Worm (Caenorhabditis elegans) whole organism, L2 larva: ENCODE measurements around the gene Y43B11AL.1.

ENCODE experiments used
- C34F6.9 ChIP-seq: fragments of 150-350 bp; optimal IDR thresholded peaks from 2 replicates; lab custom pipeline; 2014; ENCODE audit warnings: missing biosample characterization, missing genetic modification characterization
- ZK546.5 ChIP-seq: sonication (generic microtip); optimal IDR thresholded peaks from 2 replicates; lab custom pipeline; 2017; ENCODE audit warnings: missing biosample characterization, missing genetic modification characterization
- aly-2 ChIP-seq: fragments of 150-350 bp; optimal IDR thresholded peaks from 2 replicates; lab custom pipeline; 2014; ENCODE audit warnings: missing biosample characterization, missing genetic modification characterization
- blmp-1 ChIP-seq: sonication (generic microtip); optimal IDR thresholded peaks from 2 replicates; lab custom pipeline; 2017; ENCODE audit warnings: missing genetic modification characterization, mild to moderate bottlenecking, missing compliant biosample characterization, antibody characterized with exemption, moderate library complexity; ENCODE audit not compliant: insufficient read depth
- ceh-82 ChIP-seq: fragments of 150-350 bp; optimal IDR thresholded peaks from 2 replicates; lab custom pipeline; 2014; ENCODE audit warnings: missing biosample characterization, missing genetic modification characterization
- crh-2 ChIP-seq: sonication (generic microtip); optimal IDR thresholded peaks from 2 replicates; lab custom pipeline; 2017; ENCODE audit warnings: missing biosample characterization, missing genetic modification characterization
- dmd-4 ChIP-seq: sonication (generic microtip); optimal IDR thresholded peaks from 2 replicates; lab custom pipeline; 2017; ENCODE audit warnings: missing biosample characterization, missing genetic modification characterization
- gmeb-1 ChIP-seq: fragments of 150-350 bp; optimal IDR thresholded peaks from 2 replicates; lab custom pipeline; 2014; ENCODE audit warnings: missing biosample characterization, missing genetic modification characterization
- lin-13 ChIP-seq: fragments of 150-350 bp; optimal IDR thresholded peaks from 2 replicates; lab custom pipeline; 2014; ENCODE audit warnings: missing biosample characterization, missing genetic modification reagents, missing genetic modification characterization
- lsy-2 ChIP-seq, 2 experiments: fragments of 150-350 bp in 1 of 2; sonication (generic microtip) in 1 of 2; optimal IDR thresholded peaks; 2 replicates each; lab custom pipeline; 2014 to 2017; ENCODE audit warnings: missing biosample characterization in 2 of 2, missing genetic modification characterization in 2 of 2
- mbf-1 ChIP-seq: sonication (generic microtip); optimal IDR thresholded peaks from 2 replicates; lab custom pipeline; 2017; ENCODE audit warnings: missing biosample characterization, missing genetic modification characterization
- mdl-1 ChIP-seq, 2 experiments: fragments of 150-350 bp in 1 of 2; sonication (generic microtip) in 1 of 2; optimal IDR thresholded peaks; 2 replicates each; lab custom pipeline; 2017; ENCODE audit warnings: missing biosample characterization in 2 of 2, missing genetic modification characterization in 2 of 2
- nhr-10 ChIP-seq: sonication (generic microtip); optimal IDR thresholded peaks from 2 replicates; lab custom pipeline; 2017; ENCODE audit warnings: missing biosample characterization, missing genetic modification characterization
- nhr-11 ChIP-seq: fragments of 150-350 bp; optimal IDR thresholded peaks from 2 replicates; lab custom pipeline; 2014; ENCODE audit warnings: missing biosample characterization, missing genetic modification characterization
- nhr-12 ChIP-seq: fragments of 150-350 bp; optimal IDR thresholded peaks from 2 replicates; lab custom pipeline; 2014; ENCODE audit warnings: missing biosample characterization, missing genetic modification characterization
- nhr-129 ChIP-seq: fragments of 150-350 bp; optimal IDR thresholded peaks from 2 replicates; lab custom pipeline; 2014; ENCODE audit warnings: missing biosample characterization, missing genetic modification characterization
- nhr-21 ChIP-seq: fragments of 150-350 bp; optimal IDR thresholded peaks from 2 replicates; lab custom pipeline; 2014; ENCODE audit warnings: missing biosample characterization, missing genetic modification characterization
- nhr-23 ChIP-seq: fragments of 150-350 bp; optimal IDR thresholded peaks from 2 replicates; lab custom pipeline; 2014; ENCODE audit warnings: missing biosample characterization, missing genetic modification reagents, missing genetic modification characterization
- nhr-237 ChIP-seq: fragments of 150-350 bp; optimal IDR thresholded peaks from 2 replicates; lab custom pipeline; 2014; ENCODE audit warnings: missing biosample characterization, missing genetic modification characterization
- nhr-25 ChIP-seq: fragments of 150-350 bp; sonication (generic microtip); optimal IDR thresholded peaks from 3 replicates; lab custom pipeline; 2014; ENCODE audit warnings: missing biosample characterization, missing genetic modification characterization
- nhr-6 ChIP-seq: fragments of 150-350 bp; optimal IDR thresholded peaks from 2 replicates; lab custom pipeline; 2014; ENCODE audit warnings: missing biosample characterization, missing genetic modification characterization
- peb-1 ChIP-seq: fragments of 150-350 bp; optimal IDR thresholded peaks from 2 replicates; lab custom pipeline; 2014; ENCODE audit warnings: missing biosample characterization, missing genetic modification characterization
- sem-4 ChIP-seq: fragments of 150-350 bp; optimal IDR thresholded peaks from 2 replicates; lab custom pipeline; 2014; ENCODE audit warnings: missing biosample characterization, missing genetic modification reagents, missing genetic modification characterization
- skn-1 ChIP-seq: sonication (generic microtip); optimal IDR thresholded peaks from 2 replicates; lab custom pipeline; 2017; ENCODE audit warnings: missing biosample characterization, missing genetic modification characterization
- sma-3 ChIP-seq: sonication (generic microtip); optimal IDR thresholded peaks from 2 replicates; lab custom pipeline; 2016; ENCODE audit warnings: missing genetic modification reagents, missing genetic modification characterization, missing compliant biosample characterization
- sma-9 ChIP-seq, 2 experiments: fragments of 150-350 bp in 1 of 2; sonication (generic microtip) in 1 of 2; optimal IDR thresholded peaks; 2 replicates each; lab custom pipeline; 2014 to 2016; ENCODE audit warnings: missing genetic modification characterization in 2 of 2, mild to moderate bottlenecking in 1 of 2, missing biosample characterization in 1 of 2, missing compliant biosample characterization in 1 of 2, missing genetic modification reagents in 1 of 2, moderate library complexity in 1 of 2
- snpc-4 ChIP-seq: fragments of 150-350 bp; optimal IDR thresholded peaks from 2 replicates; lab custom pipeline; 2014; ENCODE audit warnings: missing biosample characterization, missing genetic modification characterization
- unc-39 ChIP-seq: fragments of 150-350 bp; optimal IDR thresholded peaks from 2 replicates; lab custom pipeline; 2014; ENCODE audit warnings: missing biosample characterization, missing genetic modification characterization
- unc-55 ChIP-seq: fragments of 150-350 bp; sonication (generic microtip); optimal IDR thresholded peaks from 3 replicates; lab custom pipeline; 2014; ENCODE audit warnings: missing biosample characterization, missing genetic modification reagents, missing genetic modification characterization
- unc-62 ChIP-seq: fragments of 150-350 bp; optimal IDR thresholded peaks from 2 replicates; lab custom pipeline; 2014; ENCODE audit warnings: missing biosample characterization, missing genetic modification reagents, missing genetic modification characterization
- ztf-1 ChIP-seq: fragments of 200-800 bp; sonication (Bioruptor generic); conservative IDR thresholded peaks from 2 replicates; pipeline ENCODE4 v1.3.6; 2022; ENCODE audit warnings: missing genetic modification characterization, missing compliant biosample characterization

The Y43B11AL.1 gene

DNA sequence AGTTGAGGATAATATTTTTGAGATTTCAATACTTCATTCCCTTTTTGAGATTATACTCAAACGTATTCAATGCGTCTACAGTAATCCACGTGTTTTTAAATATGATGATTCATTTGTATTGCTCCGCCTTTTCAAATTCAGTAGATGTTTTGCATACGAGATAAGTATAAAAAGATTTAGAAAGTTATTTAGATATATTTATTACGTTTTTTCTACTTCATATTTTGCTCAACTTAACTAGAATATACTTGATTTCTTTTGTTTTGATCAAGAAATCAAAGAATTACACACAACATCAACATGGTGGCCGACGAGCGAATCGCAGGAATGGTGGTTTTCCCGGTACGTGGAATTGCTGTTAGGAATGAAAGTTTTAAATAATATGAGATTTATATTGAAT lies 7.4 kb upstream of the Y43B11AL.1 start, which contains the start of gene srx-50:
Gene srx-50, plus strand, starts transcription at position 301 of the 400 bp plus-strand sequence.
- no peak for TF ChIP-seq nhr-23
- TF ChIP-seq blmp-1, result no peak
- TF ChIP-seq snpc-4 (tag; lab: Kevin White, UChicago), result no peak
- no peak for TF ChIP-seq nhr-10 (tag; lab: Kevin White, UChicago)
- no peak for TF ChIP-seq nhr-11 (tag; lab: Kevin White, UChicago)
- no peak for TF ChIP-seq dmd-4 (tag; lab: Kevin White, UChicago)
- no peak for TF ChIP-seq unc-39

DNA sequence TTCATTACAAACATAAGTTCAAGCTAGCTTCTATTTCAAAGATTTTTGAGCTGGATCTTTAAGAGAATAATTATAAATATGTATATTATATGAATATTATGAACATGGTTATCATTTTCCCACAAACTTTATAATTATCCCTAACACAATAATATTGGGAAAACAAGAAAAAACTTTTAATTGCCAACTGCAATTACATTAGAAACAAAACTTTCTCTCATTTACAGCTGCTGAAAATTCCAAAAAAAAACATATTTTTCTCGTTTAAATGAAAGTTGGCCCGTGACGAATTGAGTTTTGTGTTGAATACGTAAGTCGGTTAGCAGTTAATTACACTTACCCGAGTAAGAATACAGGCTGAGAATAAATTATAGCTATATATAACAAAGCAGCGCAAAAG lies 2.4 kb upstream of the Y43B11AL.1 start:
- TF ChIP-seq nhr-237 (no peak), nhr-129 (tag; lab: Kevin White, UChicago) (no peak), gmeb-1 (tag; lab: Kevin White, UChicago) (no peak), sma-3 (GFP tag; lab: Kevin White, UChicago) (no peak), mbf-1 (tag; lab: Kevin White, UChicago) (no peak)

DNA sequence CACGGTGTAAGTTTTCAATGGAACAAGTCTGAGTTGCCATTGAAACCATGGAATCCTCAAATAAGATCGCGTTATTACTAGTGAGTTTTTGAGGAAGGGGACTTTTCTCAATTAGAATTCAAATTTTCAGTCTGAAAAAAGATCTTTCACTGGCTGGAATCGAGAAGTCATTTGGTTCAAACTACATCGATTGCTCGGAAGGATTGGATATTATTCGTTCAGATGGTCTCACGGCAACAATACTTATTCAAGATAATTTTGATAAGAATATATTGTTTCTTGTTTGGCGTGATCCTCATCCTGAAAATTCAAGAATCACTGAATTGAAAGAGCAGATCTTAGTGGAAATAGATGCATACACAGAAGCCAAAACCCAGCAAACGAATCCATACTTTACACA lies 2.3 kb downstream of the Y43B11AL.1 start:
- TF ChIP-seq aly-2 (tag; lab: Kevin White, UChicago) (no peak), ztf-1 (GFP tag; lab: Robert Waterston, UW) (no peak), crh-2 (tag; lab: Kevin White, UChicago) (no peak), mdl-1 (tag; optimal IDR thresholded peaks at IDR 0.05; lab: Kevin White, UChicago) (no peak), skn-1 (tag; lab: Kevin White, UChicago) (no peak), unc-55 (no peak), nhr-21 (no peak), lin-13 (GFP tag; lab: Kevin White, UChicago) (no peak), ceh-82 (tag; lab: Kevin White, UChicago) (no peak)
- TF ChIP-seq, all 48 proteins: peak for 0

DNA sequence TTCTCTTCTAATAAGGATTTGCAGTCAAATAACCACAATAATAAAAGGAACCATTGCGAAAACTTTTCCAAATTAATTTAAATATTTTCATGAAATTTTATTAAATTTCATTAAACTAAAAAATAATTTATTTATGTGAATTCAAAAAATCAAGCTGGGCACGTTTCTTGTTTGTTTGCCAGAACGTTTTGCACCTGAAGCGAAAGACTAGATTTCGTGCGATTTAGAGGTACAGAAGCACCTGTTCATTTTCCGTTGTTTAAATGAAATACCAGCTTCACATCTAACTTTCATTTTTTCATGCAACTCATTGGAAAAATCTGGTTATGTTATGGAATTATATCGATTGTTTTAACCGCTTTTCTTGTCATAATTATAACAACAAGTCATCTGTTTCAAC lies 7.0 kb downstream of the Y43B11AL.1 start, which contains the start of gene srg-48:
Gene srg-48, plus strand, starts transcription at position 301 of the 400 bp plus-strand sequence.
- TF ChIP-seq snpc-4 (tag; lab: Kevin White, UChicago) (no peak), lsy-2 (tag; optimal IDR thresholded peaks at IDR 0.05; lab: Kevin White, UChicago) (no peak), nhr-25 (tag; lab: Kevin White, UChicago) (no peak), ZK546.5 (no peak), C34F6.9 (tag; lab: Kevin White, UChicago) (no peak), aly-2 (tag; lab: Kevin White, UChicago) (no peak), peb-1 (no peak), lin-13 (GFP tag; lab: Kevin White, UChicago) (no peak), nhr-12 (tag; lab: Kevin White, UChicago) (no peak)

- TF ChIP-seq sem-4 (tag; lab: Kevin White, UChicago) (no peak), sma-9 (GFP tag; optimal IDR thresholded peaks at IDR 0.05; lab: Kevin White, UChicago) (no peak), sma-9 (tag; optimal IDR thresholded peaks at IDR 0.05; lab: Kevin White, UChicago) (no peak), nhr-129 (tag; lab: Kevin White, UChicago) (no peak)
Measured at ce11 chrIV:7075063-7075462, 9.9 kb downstream of the Y43B11AL.1 start, which contains the start of gene srg-50. TSS of gene srg-50 (minus strand) at chrIV:7075163.

ce11 chrIV:7081214-7081613 lies 16.1 kb downstream of the Y43B11AL.1 start, which contains the start of gene Y43B11AR.1:
TSS of gene Y43B11AR.1 (plus strand) at chrIV:7081514.
- no peak for TF ChIP-seq snpc-4 (tag; lab: Kevin White, UChicago)
- no peak for TF ChIP-seq nhr-6 (tag; lab: Kevin White, UChicago)
- TF ChIP-seq unc-62 (GFP tag; lab: Kevin White, UChicago), result no peak
- no peak for TF ChIP-seq nhr-12 (tag; lab: Kevin White, UChicago)
- TF ChIP-seq C34F6.9 (tag; lab: Kevin White, UChicago), result no peak
- no peak for TF ChIP-seq blmp-1
